Fruit fly (Drosophila melanogaster) whole organism, embryonic: ENCODE data around the gene CG43345.

ENCODE experiments used
- Atf6 ChIP-seq: fragments of 200-800 bp; sonication (Bioruptor generic); IDR thresholded peaks from 2 replicates; pipeline ENCODE4 v1.3.6; 2022; ENCODE audit warnings: missing biosample characterization, missing genetic modification characterization
- BtbVII ChIP-seq: fragments of 200-800 bp; sonication (Bioruptor generic); optimal IDR thresholded peaks from 3 replicates; lab custom pipeline; 2017; ENCODE audit warnings: missing biosample characterization, mild to moderate bottlenecking, missing genetic modification characterization
- C15 ChIP-seq: fragments of 200-800 bp; sonication (Bioruptor generic); IDR thresholded peaks from 3 replicates; pipeline ENCODE4 v1.3.6; 2022; ENCODE audit warnings: missing biosample characterization, missing genetic modification characterization
- CG1024 ChIP-seq: fragments of 200-800 bp; sonication (Bioruptor generic); IDR thresholded peaks from 2 replicates; pipeline ENCODE4 v1.3.6; 2022; ENCODE audit warnings: missing biosample characterization, missing genetic modification characterization
- CG10431 ChIP-seq: fragments of 200-800 bp; sonication (Bioruptor generic); optimal IDR thresholded peaks from 3 replicates; lab custom pipeline; 2018; ENCODE audit warnings: missing biosample characterization, mild to moderate bottlenecking, missing genetic modification characterization
- CG10979 ChIP-seq: fragments of 200-800 bp; sonication (Bioruptor generic); optimal IDR thresholded peaks from 2 replicates; lab custom pipeline; 2018; ENCODE audit warnings: missing biosample characterization, mild to moderate bottlenecking, missing genetic modification characterization, moderate library complexity
- CG11723 ChIP-seq: fragments of 200-800 bp; sonication (Bioruptor generic); optimal IDR thresholded peaks from 2 replicates; lab custom pipeline; 2017; ENCODE audit warnings: missing biosample characterization, mild to moderate bottlenecking, missing genetic modification characterization
- CG12744 ChIP-seq: fragments of 200-800 bp; sonication (Bioruptor generic); optimal IDR thresholded peaks from 2 replicates; lab custom pipeline; 2016; ENCODE audit warnings: missing biosample characterization, missing genetic modification characterization
- CG13287 ChIP-seq: fragments of 200-800 bp; sonication (Bioruptor generic); IDR thresholded peaks from 2 replicates; pipeline ENCODE4 v1.3.6; 2022; ENCODE audit warnings: missing biosample characterization, missing genetic modification characterization; ENCODE audit not compliant: partially characterized antibody
- CG14667 ChIP-seq: fragments of 200-800 bp; sonication (Bioruptor generic); IDR thresholded peaks from 2 replicates; pipeline ENCODE4 v1.3.6; 2022; ENCODE audit warnings: missing biosample characterization, missing genetic modification characterization
- CG15601 ChIP-seq: fragments of 200-800 bp; sonication (Bioruptor generic); optimal IDR thresholded peaks from 3 replicates; lab custom pipeline; 2019; ENCODE audit warnings: missing biosample characterization, mild to moderate bottlenecking, missing genetic modification characterization, moderate library complexity
- CG1603 ChIP-seq: fragments of 200-800 bp; sonication (Bioruptor generic); optimal IDR thresholded peaks from 2 replicates; lab custom pipeline; 2019; ENCODE audit warnings: missing biosample characterization, mild to moderate bottlenecking, missing genetic modification characterization, moderate library complexity
- CG17829 ChIP-seq: fragments of 200-800 bp; optimal IDR thresholded peaks from 2 replicates; lab custom pipeline; 2019; ENCODE audit warnings: missing biosample characterization, mild to moderate bottlenecking, missing genetic modification characterization, moderate library complexity
- CG18476 ChIP-seq: fragments of 200-800 bp; sonication (Bioruptor generic); optimal IDR thresholded peaks from 2 replicates; lab custom pipeline; 2016; ENCODE audit warnings: missing biosample characterization, mild to moderate bottlenecking, missing genetic modification characterization
- CG18764 ChIP-seq: fragments of 200-800 bp; sonication (Bioruptor generic); optimal IDR thresholded peaks from 3 replicates; lab custom pipeline; 2016; ENCODE audit warnings: missing biosample characterization, missing genetic modification characterization
- CG6683 ChIP-seq: fragments of 200-800 bp; sonication (Bioruptor generic); optimal IDR thresholded peaks from 2 replicates; lab custom pipeline; 2017; ENCODE audit warnings: missing biosample characterization, mild to moderate bottlenecking, missing genetic modification characterization, missing genetic modification reagents
- Dip3 ChIP-seq: fragments of 200-800 bp; sonication (Bioruptor generic); optimal IDR thresholded peaks from 3 replicates; lab custom pipeline; 2016; ENCODE audit warnings: missing biosample characterization, missing genetic modification characterization
- E2f1 ChIP-seq: fragments of 200-800 bp; sonication (Bioruptor generic); IDR thresholded peaks from 2 replicates; pipeline ENCODE4 v1.3.6; 2022; ENCODE audit warnings: missing biosample characterization, missing genetic modification characterization
- HLH54F ChIP-seq: fragments of 200-800 bp; sonication (Bioruptor generic); optimal IDR thresholded peaks from 3 replicates; lab custom pipeline; 2016; ENCODE audit warnings: missing biosample characterization, missing genetic modification characterization
- Hr3 ChIP-seq: fragments of 200-800 bp; sonication (Bioruptor generic); optimal IDR thresholded peaks from 3 replicates; lab custom pipeline; 2016; ENCODE audit warnings: missing biosample characterization, missing genetic modification characterization
- Hr39 ChIP-seq: fragments of >200 bp; optimal IDR thresholded peaks from 2 replicates; lab custom pipeline; 2017
- Side ChIP-seq: fragments of 200-800 bp; sonication (Bioruptor generic); optimal IDR thresholded peaks from 2 replicates; lab custom pipeline; 2016; ENCODE audit warnings: missing biosample characterization, missing genetic modification characterization
- Six4 ChIP-seq: fragments of 200-800 bp; sonication (Bioruptor generic); optimal IDR thresholded peaks from 2 replicates; lab custom pipeline; 2016; ENCODE audit warnings: missing biosample characterization, missing genetic modification characterization
- TFAM ChIP-seq: fragments of 200-800 bp; sonication (Bioruptor generic); optimal IDR thresholded peaks from 2 replicates; lab custom pipeline; 2017; ENCODE audit warnings: missing biosample characterization, missing genetic modification characterization, inconsistent platforms
- ato ChIP-seq: fragments of 200-800 bp; sonication (Bioruptor generic); IDR thresholded peaks from 2 replicates; pipeline ENCODE4 v1.3.6; 2022; ENCODE audit warnings: missing biosample characterization, missing genetic modification characterization; ENCODE audit not compliant: partially characterized antibody
- bigmax ChIP-seq: fragments of 200-800 bp; sonication (Bioruptor generic); optimal IDR thresholded peaks from 2 replicates; lab custom pipeline; 2018; ENCODE audit warnings: missing biosample characterization, mild to moderate bottlenecking, missing genetic modification characterization
- cas ChIP-seq: fragments of 200-800 bp; sonication (Bioruptor generic); IDR thresholded peaks from 2 replicates; pipeline ENCODE4 v1.3.6; 2022; ENCODE audit warnings: missing biosample characterization, missing genetic modification characterization
- dimm ChIP-seq: fragments of 200-800 bp; sonication (Bioruptor generic); IDR thresholded peaks from 2 replicates; pipeline ENCODE4 v1.3.6; 2022; ENCODE audit warnings: missing biosample characterization, missing genetic modification characterization
- exex ChIP-seq: fragments of 200-800 bp; sonication (Bioruptor generic); optimal IDR thresholded peaks from 4 replicates; lab custom pipeline; 2018; ENCODE audit warnings: missing biosample characterization, mild to moderate bottlenecking, missing genetic modification characterization, moderate library complexity
- fru ChIP-seq: fragments of >200 bp; optimal IDR thresholded peaks from 2 replicates; lab custom pipeline; 2017
- gcm2 ChIP-seq: fragments of 200-800 bp; sonication (Bioruptor generic); optimal IDR thresholded peaks from 2 replicates; lab custom pipeline; 2016; ENCODE audit warnings: missing biosample characterization, missing genetic modification characterization
- gro ChIP-seq: fragments of 200-800 bp; sonication (Bioruptor generic); optimal IDR thresholded peaks from 2 replicates; lab custom pipeline; 2016; ENCODE audit warnings: missing biosample characterization, missing genetic modification characterization
- gsb ChIP-seq: fragments of 200-800 bp; sonication (Bioruptor generic); IDR thresholded peaks from 2 replicates; pipeline ENCODE4 v1.3.6; 2022; ENCODE audit warnings: missing biosample characterization, missing genetic modification characterization
- ken ChIP-seq: fragments of 200-800 bp; sonication (Bioruptor generic); IDR thresholded peaks from 3 replicates; pipeline ENCODE4 v1.3.6; 2022; ENCODE audit warnings: missing biosample characterization, missing genetic modification characterization
- lola ChIP-seq, 3 experiments: fragments of >200 bp in 2 of 3; fragments of 200-800 bp in 1 of 3; sonication (Bioruptor generic) in 1 of 3; optimal IDR thresholded peaks; 2 replicates each; lab custom pipeline; 2017 to 2019; ENCODE audit warnings: missing biosample characterization in 3 of 3, missing genetic modification characterization in 3 of 3, mild to moderate bottlenecking in 1 of 3, moderate library complexity in 1 of 3
- mam ChIP-seq: fragments of 200-800 bp; sonication (Bioruptor generic); optimal IDR thresholded peaks from 3 replicates; lab custom pipeline; 2016; ENCODE audit warnings: missing biosample characterization, missing genetic modification characterization
- pfk ChIP-seq: fragments of 200-800 bp; sonication (Bioruptor generic); optimal IDR thresholded peaks from 2 replicates; lab custom pipeline; 2018; ENCODE audit warnings: missing biosample characterization, mild to moderate bottlenecking, missing genetic modification characterization, moderate library complexity
- ranshi ChIP-seq: fragments of 200-800 bp; sonication (Bioruptor generic); IDR thresholded peaks from 2 replicates; pipeline ENCODE4 v1.3.6; 2022; ENCODE audit warnings: missing biosample characterization, missing genetic modification characterization
- run ChIP-seq: fragments of 200-800 bp; sonication (Bioruptor generic); optimal IDR thresholded peaks from 3 replicates; lab custom pipeline; 2018; ENCODE audit warnings: missing biosample characterization, mild to moderate bottlenecking, missing genetic modification characterization
- sc ChIP-seq, 3 experiments: fragments of >200 bp in 2 of 3; fragments of 200-800 bp in 1 of 3; sonication (Bioruptor generic) in 1 of 3; optimal IDR thresholded peaks; 2 replicates in 2 of 3; 3 replicates in 1 of 3; lab custom pipeline; 2017; ENCODE audit warnings: mild to moderate bottlenecking in 1 of 3, missing biosample characterization in 1 of 3, missing genetic modification characterization in 1 of 3, missing genetic modification reagents in 1 of 3
- sd ChIP-seq: fragments of 200-800 bp; sonication (Bioruptor generic); optimal IDR thresholded peaks from 3 replicates; lab custom pipeline; 2018; ENCODE audit warnings: missing biosample characterization, mild to moderate bottlenecking, missing genetic modification characterization, moderate library complexity
- sens-2 ChIP-seq: fragments of 200-800 bp; sonication (Bioruptor generic); IDR thresholded peaks from 2 replicates; pipeline ENCODE4 v1.3.6; 2022; ENCODE audit warnings: missing biosample characterization, missing genetic modification characterization
- slbo ChIP-seq: fragments of 200-800 bp; sonication (Bioruptor generic); IDR thresholded peaks from 2 replicates; pipeline ENCODE4 v1.3.6; 2022; ENCODE audit warnings: missing biosample characterization, missing genetic modification characterization
- so ChIP-seq: fragments of 200-800 bp; sonication (Bioruptor generic); IDR thresholded peaks from 3 replicates; pipeline ENCODE4 v1.3.6; 2022; ENCODE audit warnings: missing biosample characterization, missing genetic modification characterization
- tgo ChIP-seq: fragments of 200-800 bp; sonication (Bioruptor generic); IDR thresholded peaks from 3 replicates; pipeline ENCODE4 v1.3.6; 2022; ENCODE audit warnings: missing biosample characterization, missing genetic modification characterization
- trh ChIP-seq: fragments of 200-800 bp; sonication (Bioruptor generic); optimal IDR thresholded peaks from 2 replicates; lab custom pipeline; 2016; ENCODE audit warnings: missing biosample characterization, missing genetic modification characterization
- usp ChIP-seq: fragments of >200 bp; optimal IDR thresholded peaks from 2 replicates; lab custom pipeline; 2017; ENCODE audit warnings: missing biosample characterization, missing genetic modification characterization
- vnd ChIP-seq: fragments of 200-800 bp; sonication (Bioruptor generic); IDR thresholded peaks from 3 replicates; pipeline ENCODE4 v1.3.6; 2022; ENCODE audit warnings: missing biosample characterization, missing genetic modification characterization; ENCODE audit not compliant: partially characterized antibody
- vvl ChIP-seq: fragments of 200-800 bp; sonication (Bioruptor generic); IDR thresholded peaks from 2 replicates; pipeline ENCODE4 v1.3.6; 2022; ENCODE audit warnings: missing biosample characterization, missing genetic modification characterization

CG43345 gene

dm6 chr2L:21168295-21169159 lies at the start of gene CG43345, which contains the start of the genes mAcon1 and CG43346:
Gene CG43345 (minus strand): TSS chr2L:21168581.
Gene mAcon1 (plus strand): TSS chr2L:21168570.
Gene CG43346 (minus strand): TSS chr2L:21168581.
- no peak for TF ChIP-seq C15 (GFP tag; lab: Robert Waterston, UW)
- no peak for TF ChIP-seq gsb (GFP tag; lab: Robert Waterston, UW)
- no peak for TF ChIP-seq CG1603 (tag; lab: Kevin White, UChicago)
- peak; percentile 93 for TF ChIP-seq Dip3
- TF ChIP-seq CG6683 (GFP tag; lab: Kevin White, UChicago), result peak; percentile 67
- TF ChIP-seq fru, result no peak
- TF ChIP-seq so, result no peak
- TF ChIP-seq cas, result 0 out of 2 replicates have a peak, but pooled peaks have one; percentile 6
- peak; percentile 93 for TF ChIP-seq HLH54F (GFP tag; lab: Kevin White, UChicago)
- peak; percentile 70 for TF ChIP-seq CG12744 (GFP tag; lab: Kevin White, UChicago)
- TF ChIP-seq E2f1 (GFP tag; lab: Robert Waterston, UW), result no peak; the same call in 1 of the 2 replicates
- peak; percentile 83 for TF ChIP-seq gro
- peak; percentile 62 for TF ChIP-seq Six4
- peak; percentile 6 for TF ChIP-seq pfk (GFP tag; lab: Kevin White, UChicago)
- peak; percentile 27; the same call in 1 of the 2 replicates for TF ChIP-seq vvl
- TF ChIP-seq CG11723 (GFP tag; lab: Kevin White, UChicago), result peak; percentile 72
- TF ChIP-seq CG18476 (GFP tag; lab: Kevin White, UChicago), result peak; percentile 68
- TF ChIP-seq usp (GFP tag; lab: Kevin White, UChicago), result no peak
- 0 out of 2 replicates have a peak, but pooled peaks have one; percentile 39 for TF ChIP-seq CG14667 (GFP tag; lab: Robert Waterston, UW)
- peak; percentile 64 for TF ChIP-seq CG18764 (GFP tag; lab: Kevin White, UChicago)
- TF ChIP-seq CG13287 (GFP tag; lab: Robert Waterston, UW), result no peak; the same call in 1 of the 2 replicates
- no peak for TF ChIP-seq dimm (GFP tag; lab: Robert Waterston, UW)
- peak; percentile 92 for TF ChIP-seq mam (GFP tag; lab: Kevin White, UChicago)
- peak; percentile 86 for TF ChIP-seq bigmax
- TF ChIP-seq Hr3 (GFP tag; lab: Kevin White, UChicago), result peak; percentile 76
- TF ChIP-seq CG1024 (GFP tag; lab: Robert Waterston, UW), result no peak
- peak; percentile 83 for TF ChIP-seq slbo (GFP tag; lab: Robert Waterston, UW)
- TF ChIP-seq TFAM (GFP tag; lab: Kevin White, UChicago), result no peak
- TF ChIP-seq ken, result peak; percentile 23; the same call in 1 of the 3 replicates
- no peak for TF ChIP-seq sd
- peak; percentile 44 for TF ChIP-seq CG10431 (GFP tag; lab: Kevin White, UChicago)
- peak; percentile 28 for TF ChIP-seq trh (GFP tag; lab: Kevin White, UChicago)
- TF ChIP-seq Hr39, result peak; percentile 70
- TF ChIP-seq BtbVII (GFP tag; lab: Kevin White, UChicago), result peak; percentile 54
- no peak for TF ChIP-seq ato (GFP tag; lab: Robert Waterston, UW)
- no peak for TF ChIP-seq CG15601 (tag; lab: Kevin White, UChicago)
- TF ChIP-seq Atf6 (GFP tag; lab: Robert Waterston, UW), result peak; percentile 72
- TF ChIP-seq sc (optimal IDR thresholded peaks at IDR 0.05; lab: Kevin White, UChicago), result no peak
- peak; percentile 68 for TF ChIP-seq sc (GFP tag; optimal IDR thresholded peaks at IDR 0.05; lab: Kevin White, UChicago)
- TF ChIP-seq lola (GFP tag; optimal IDR thresholded peaks at IDR 0.05; lab: Kevin White, UChicago), result peak in 1 of 3 experiments; percentile 76
- TF ChIP-seq run (tag; lab: Kevin White, UChicago), result no peak
- TF ChIP-seq CG17829 (tag; lab: Kevin White, UChicago), result peak; percentile 66
- peak; percentile 54 for TF ChIP-seq exex (tag; lab: Kevin White, UChicago)
- peak; percentile 52 for TF ChIP-seq gcm2 (GFP tag; lab: Kevin White, UChicago)
- TF ChIP-seq vnd, result no peak
- peak; percentile 58 for TF ChIP-seq tgo (GFP tag; lab: Robert Waterston, UW)
- TF ChIP-seq CG10979 (tag; lab: Kevin White, UChicago), result peak; percentile 64
- TF ChIP-seq ranshi (GFP tag; lab: Robert Waterston, UW), result no peak; the same call in 1 of the 2 replicates
- no peak for TF ChIP-seq sens-2 (GFP tag; lab: Robert Waterston, UW)
- TF ChIP-seq Side, result peak; percentile 82
